Worm (Caenorhabditis elegans): ENCODE data around the gene K02E7.10.

Gene K02E7.10

DNA sequence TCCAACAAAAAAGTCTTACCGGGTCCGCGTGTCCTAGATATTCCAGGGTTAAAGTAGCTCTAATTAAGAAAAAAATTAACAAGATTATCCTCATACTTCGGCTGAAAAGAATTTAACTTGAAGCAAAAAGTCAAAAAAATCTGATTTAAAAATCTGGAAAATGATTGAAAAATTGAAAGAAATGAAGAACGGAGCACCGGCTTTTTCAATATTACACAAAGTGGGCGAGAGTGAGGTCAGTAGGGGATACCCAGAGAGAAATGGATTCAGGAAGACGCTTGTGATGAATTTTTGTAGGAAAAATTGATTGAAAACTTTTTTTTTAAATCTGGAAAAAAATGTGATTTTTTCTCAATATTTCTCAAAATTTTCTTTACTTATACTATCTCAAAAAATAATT lies 33.9 kb upstream of the K02E7.10 start, which contains the start of gene pho-14:
Gene pho-14 (minus strand): TSS at position 101 of the 400 bp plus-strand sequence.
- TF ChIP-seq F37D6.2 (tag; optimal IDR thresholded peaks at IDR 0.05) (no peak), lin-15B (tag; optimal IDR thresholded peaks at IDR 0.05) (no peak), fkh-10 (GFP tag; optimal IDR thresholded peaks at IDR 0.05) (no peak), nhr-41 (GFP tag; IDR thresholded peaks at IDR 0.05) (no peak), spr-1 (tag; optimal IDR thresholded peaks at IDR 0.05) (no peak), lim-7 (GFP tag; IDR thresholded peaks at IDR 0.05) (no peak), zag-1 (tag; optimal IDR thresholded peaks at IDR 0.05) (no peak), zip-2 (tag; optimal IDR thresholded peaks at IDR 0.05) (no peak), Y75B8A.6 (GFP tag; IDR thresholded peaks at IDR 0.05) (no peak), spr-3 (GFP tag; optimal IDR thresholded peaks at IDR 0.05) (no peak), daf-8 (GFP tag; IDR thresholded peaks at IDR 0.05) (no peak)

DNA sequence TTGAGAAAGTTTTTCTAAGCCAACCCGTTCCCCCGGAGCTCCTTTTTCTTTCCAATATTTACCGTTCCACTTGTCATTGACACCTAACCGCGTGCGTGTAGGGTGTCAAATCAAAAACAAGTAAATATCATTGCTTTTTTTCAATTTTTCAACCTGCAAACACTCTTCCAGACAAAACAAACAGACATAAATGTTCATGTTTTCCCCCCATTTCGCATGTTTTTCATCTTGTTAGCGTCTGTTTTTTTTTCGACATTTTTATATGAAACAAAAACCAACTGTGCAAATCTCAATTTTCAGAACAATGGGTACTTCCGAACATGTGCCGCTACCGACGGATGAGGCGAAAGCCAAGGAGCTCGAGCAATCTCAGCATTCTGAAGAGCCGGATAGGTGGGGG lies 24.9 kb upstream of the K02E7.10 start, which contains the start of gene snf-3:
Gene snf-3 (plus strand): TSS at position 301 of the 400 bp plus-strand sequence.
- TF ChIP-seq sdz-12 (GFP tag; optimal IDR thresholded peaks at IDR 0.05) (no peak), fkh-10 (GFP tag; optimal IDR thresholded peaks at IDR 0.05) (no peak), ZK337.2 (GFP tag; IDR thresholded peaks at IDR 0.05) (no peak), egl-43 (GFP tag; IDR thresholded peaks at IDR 0.05) (no peak), snpc-4 (tag; optimal IDR thresholded peaks at IDR 0.05) (no peak), nhr-42 (GFP tag; IDR thresholded peaks at IDR 0.05) (no peak), F49E8.2 (tag; optimal IDR thresholded peaks at IDR 0.05; ENCODE audit: borderline replicate concordance) (no peak), hlh-30 (tag; optimal IDR thresholded peaks at IDR 0.05; ENCODE audit: insufficient read depth) (no peak), hmg-1.1 (GFP tag; IDR thresholded peaks at IDR 0.05) (no peak), ceh-62 (tag; optimal IDR thresholded peaks at IDR 0.05) (no peak), hlh-11 (tag; optimal IDR thresholded peaks at IDR 0.05) (no peak), nhr-76 (tag; optimal IDR thresholded peaks at IDR 0.05) (no peak), lim-7 (GFP tag; IDR thresholded peaks at IDR 0.05) (no peak), madf-9 (GFP tag; conservative IDR thresholded peaks at IDR 0.05) (no peak), nhr-10 (tag; optimal IDR thresholded peaks at IDR 0.05) (no peak), lin-39 (tag; optimal IDR thresholded peaks at IDR 0.05) (no peak), spr-3 (GFP tag; optimal IDR thresholded peaks at IDR 0.05) (no peak), ztf-11 (tag; optimal IDR thresholded peaks at IDR 0.05) (no peak), zip-11 (GFP tag; IDR thresholded peaks at IDR 0.05) (no peak)

DNA sequence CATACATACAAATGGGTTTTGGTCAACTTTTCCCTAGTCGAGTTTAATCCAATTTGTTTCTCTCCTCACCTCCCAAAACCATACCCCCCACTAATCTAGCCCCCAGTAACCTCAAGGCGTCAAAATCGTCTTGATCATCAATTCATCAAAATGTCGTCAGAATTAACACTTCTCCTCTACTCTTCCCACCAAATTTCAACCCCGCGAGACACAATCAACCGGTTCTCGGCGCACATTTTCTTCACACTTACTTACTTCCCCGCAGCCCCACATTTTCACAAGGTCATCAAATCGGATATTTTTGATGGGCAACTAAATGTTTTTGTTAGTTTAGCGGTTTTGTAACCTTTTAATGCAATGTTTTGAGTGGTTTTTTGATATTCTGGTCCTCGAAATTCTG lies 23.9 kb upstream of the K02E7.10 start:
- TF ChIP-seq T26A8.4 (GFP tag; IDR thresholded peaks at IDR 0.05) (no peak), nhr-28 (tag; optimal IDR thresholded peaks at IDR 0.05) (peak; percentile 41)

DNA sequence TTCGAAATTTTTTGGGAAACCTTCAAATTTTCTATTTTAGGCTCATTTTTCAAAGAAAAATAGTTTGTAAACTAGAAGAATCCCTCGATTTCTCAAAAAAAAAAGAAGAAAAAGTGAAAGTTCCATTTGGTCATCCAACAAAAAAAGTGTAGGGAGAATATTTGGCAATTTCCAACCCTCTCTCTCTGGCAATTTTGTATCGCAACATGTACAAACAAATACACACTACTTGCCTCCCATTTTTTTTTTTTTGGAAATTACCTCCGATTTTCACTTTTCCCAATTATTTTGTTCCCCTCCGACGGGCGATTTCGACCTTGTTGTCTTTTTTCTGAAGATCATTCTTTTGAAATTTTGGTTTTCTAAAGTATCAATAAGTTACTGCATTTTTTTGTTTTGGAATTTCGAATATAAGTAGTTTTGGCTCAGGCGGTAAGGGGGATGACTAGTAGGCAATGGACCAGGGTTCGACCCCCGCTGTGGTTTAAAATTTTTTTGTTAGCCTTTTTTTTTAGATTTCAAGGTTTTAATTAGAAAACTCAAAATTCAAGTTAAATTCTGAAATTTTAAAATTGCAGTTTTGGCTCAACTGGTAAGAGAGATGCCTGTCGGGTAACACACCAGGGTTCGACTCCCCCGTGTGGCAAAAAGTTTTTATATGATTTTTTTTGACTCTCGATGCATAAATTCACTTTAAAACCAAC lies 21.9 kb upstream of the K02E7.10 start:
- no peak for TF ChIP-seq lin-13 (GFP tag; optimal IDR thresholded peaks at IDR 0.05)
- TF ChIP-seq lir-3 (tag; optimal IDR thresholded peaks at IDR 0.05): no peak
- no peak for TF ChIP-seq nhr-11 (tag; optimal IDR thresholded peaks at IDR 0.05)
- TF ChIP-seq nhr-25 (tag; optimal IDR thresholded peaks at IDR 0.05; ENCODE audit: borderline replicate concordance, insufficient read depth): no peak
- 0 out of 2 replicates have a peak, but pooled peaks have one; percentile 25 for TF ChIP-seq lin-38 (GFP tag; IDR thresholded peaks at IDR 0.05)

DNA sequence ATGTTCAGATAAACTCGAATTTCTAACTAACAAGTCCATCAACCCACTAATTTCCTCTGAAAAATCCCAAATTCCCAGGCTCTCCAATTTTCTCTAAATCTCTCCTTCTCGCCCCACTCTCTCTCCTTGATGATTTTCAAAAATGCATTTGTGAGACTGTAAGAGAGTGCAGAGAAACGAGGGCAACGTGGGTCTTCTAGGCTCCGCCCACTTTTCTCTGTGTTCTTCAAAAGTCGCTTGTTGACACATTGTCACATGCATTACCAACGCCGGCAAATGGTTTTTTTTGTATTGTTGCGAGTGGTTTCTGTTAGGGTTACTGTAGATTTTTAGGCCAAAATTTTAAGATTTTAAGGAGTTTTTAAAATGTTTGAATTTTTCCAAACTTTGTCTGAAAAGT lies 19.7 kb upstream of the K02E7.10 start:
- TF ChIP-seq dmd-6 (GFP tag; IDR thresholded peaks at IDR 0.05) (no peak), hlh-30 (tag; optimal IDR thresholded peaks at IDR 0.05; ENCODE audit: insufficient read depth) (peak; percentile 31), ceh-32 (tag; optimal IDR thresholded peaks at IDR 0.05; ENCODE audit: poor library complexity) (no peak), mdl-1 (tag; optimal IDR thresholded peaks at IDR 0.05) (peak in 1 of 2 experiments; percentile 40), daf-8 (GFP tag; IDR thresholded peaks at IDR 0.05) (no peak)

All from whole organism, L4 larva.